Fruit fly (Drosophila melanogaster) whole organism, embryonic: ENCODE results near the gene Ptp10D.
A peak's percentile ranks its signal among the peaks of the same experiment; 100 is the strongest.

ENCODE experiments used
- BtbVII ChIP-seq: fragments of 200-800 bp; sonication (Bioruptor generic); optimal IDR thresholded peaks from 3 replicates; lab custom pipeline; 2017; ENCODE audit warnings: missing biosample characterization, mild to moderate bottlenecking, missing genetic modification characterization
- CG10959 ChIP-seq: fragments of 200-800 bp; sonication (Bioruptor generic); IDR thresholded peaks from 2 replicates; pipeline ENCODE4 v1.3.6; 2022; ENCODE audit warnings: missing biosample characterization, missing genetic modification characterization
- CG11695 ChIP-seq: fragments of 200-800 bp; sonication (Bioruptor generic); IDR thresholded peaks from 3 replicates; pipeline ENCODE4 v1.3.6; 2022; ENCODE audit warnings: missing biosample characterization, missing genetic modification characterization
- CG12071 ChIP-seq: fragments of 200-800 bp; sonication (Bioruptor generic); optimal IDR thresholded peaks from 3 replicates; lab custom pipeline; 2018; ENCODE audit warnings: missing biosample characterization, mild to moderate bottlenecking, missing genetic modification characterization
- CG13624 ChIP-seq: fragments of 200-800 bp; sonication (Bioruptor generic); optimal IDR thresholded peaks from 2 replicates; lab custom pipeline; 2016; ENCODE audit warnings: missing biosample characterization, missing genetic modification characterization
- CG15011 ChIP-seq: fragments of 200-800 bp; sonication (Bioruptor generic); optimal IDR thresholded peaks from 3 replicates; lab custom pipeline; 2018; ENCODE audit warnings: missing biosample characterization, mild to moderate bottlenecking, missing genetic modification characterization
- CG15514 ChIP-seq: fragments of 200-800 bp; sonication (Bioruptor generic); optimal IDR thresholded peaks from 3 replicates; lab custom pipeline; 2017; ENCODE audit warnings: missing biosample characterization, missing genetic modification characterization, mild to moderate bottlenecking, moderate library complexity, missing genetic modification reagents
- CG2199 ChIP-seq: fragments of 200-800 bp; sonication (Bioruptor generic); IDR thresholded peaks from 3 replicates; pipeline ENCODE4 v1.3.6; 2022; ENCODE audit warnings: missing biosample characterization, missing genetic modification characterization
- CG2889 ChIP-seq: fragments of 200-800 bp; sonication (Bioruptor generic); IDR thresholded peaks from 3 replicates; pipeline ENCODE4 v1.3.6; 2022; ENCODE audit warnings: missing biosample characterization, missing genetic modification characterization
- CG5953 ChIP-seq: fragments of 200-800 bp; sonication (Bioruptor generic); IDR thresholded peaks from 2 replicates; pipeline ENCODE4 v1.3.6; 2022; ENCODE audit warnings: missing biosample characterization, missing genetic modification characterization
- CG6813 ChIP-seq: fragments of 200-800 bp; sonication (Bioruptor generic); optimal IDR thresholded peaks from 2 replicates; lab custom pipeline; 2017; ENCODE audit warnings: missing biosample characterization, missing genetic modification characterization, mild to moderate bottlenecking, moderate library complexity, missing genetic modification reagents
- CG8290 ChIP-seq, 3 experiments: fragments of 200-800 bp; sonication (Bioruptor generic); optimal IDR thresholded peaks; 2 replicates each; lab custom pipeline; 2016 to 2019; ENCODE audit warnings: missing biosample characterization in 3 of 3, missing genetic modification characterization in 3 of 3, mild to moderate bottlenecking in 2 of 3, moderate library complexity in 1 of 3
- CG8478 ChIP-seq: fragments of >200 bp; optimal IDR thresholded peaks from 2 replicates; lab custom pipeline; 2018
- CG9876 ChIP-seq: fragments of 200-800 bp; sonication (Bioruptor generic); optimal IDR thresholded peaks from 2 replicates; lab custom pipeline; 2016; ENCODE audit warnings: missing biosample characterization, missing genetic modification characterization
- Deaf1 ChIP-seq: fragments of 200-800 bp; optimal IDR thresholded peaks from 3 replicates; lab custom pipeline; 2019; ENCODE audit warnings: missing biosample characterization, mild to moderate bottlenecking, missing genetic modification characterization, moderate library complexity
- Dp ChIP-seq: fragments of 200-800 bp; sonication (Bioruptor generic); optimal IDR thresholded peaks from 2 replicates; lab custom pipeline; 2018; ENCODE audit warnings: missing biosample characterization, mild to moderate bottlenecking, missing genetic modification characterization, moderate library complexity
- Ets65A ChIP-seq: fragments of 200-800 bp; sonication (Bioruptor generic); peaks from one replicate; lab custom pipeline; 2016; ENCODE audit warnings: missing biosample characterization, missing genetic modification characterization
- Lim3 ChIP-seq: fragments of 200-800 bp; sonication (Bioruptor generic); IDR thresholded peaks from 2 replicates; pipeline ENCODE4 v1.3.6; 2022; ENCODE audit warnings: missing biosample characterization, missing genetic modification characterization
- MESR4 ChIP-seq: fragments of 200-800 bp; sonication (Bioruptor generic); optimal IDR thresholded peaks from 2 replicates; lab custom pipeline; 2018; ENCODE audit warnings: missing biosample characterization, mild to moderate bottlenecking, missing genetic modification characterization, moderate library complexity
- Max ChIP-seq: fragments of 200-800 bp; sonication (Bioruptor generic); optimal IDR thresholded peaks from 2 replicates; lab custom pipeline; 2016; ENCODE audit warnings: missing biosample characterization, mild to moderate bottlenecking, missing genetic modification characterization
- Ssrp ChIP-seq: fragments of 200-800 bp; sonication (Bioruptor generic); optimal IDR thresholded peaks from 2 replicates; lab custom pipeline; 2018; ENCODE audit warnings: missing biosample characterization, mild to moderate bottlenecking, missing genetic modification characterization, moderate library complexity
- Trl ChIP-seq, 3 experiments: fragments of >200 bp in 2 of 3; fragments of 200-800 bp in 1 of 3; sonication (Bioruptor generic) in 1 of 3; optimal IDR thresholded peaks; 2 replicates in 1 of 3; 3 replicates in 2 of 3; lab custom pipeline; 2016 to 2017; ENCODE audit warnings: missing biosample characterization in 1 of 3, missing genetic modification characterization in 1 of 3
- bbx ChIP-seq: fragments of 200-800 bp; sonication (Bioruptor generic); IDR thresholded peaks from 2 replicates; pipeline ENCODE4 v1.3.6; 2022; ENCODE audit warnings: missing biosample characterization, missing genetic modification characterization; ENCODE audit not compliant: partially characterized antibody
- cg ChIP-seq: fragments of 200-800 bp; sonication (Bioruptor generic); optimal IDR thresholded peaks from 3 replicates; lab custom pipeline; 2019; ENCODE audit warnings: missing biosample characterization, mild to moderate bottlenecking, missing genetic modification characterization, moderate library complexity
- crol ChIP-seq: fragments of 200-800 bp; sonication (Bioruptor generic); IDR thresholded peaks from 2 replicates; pipeline ENCODE4 v1.3.6; 2022; ENCODE audit warnings: missing biosample characterization, missing genetic modification characterization
- grau ChIP-seq: fragments of 200-800 bp; optimal IDR thresholded peaks from 3 replicates; lab custom pipeline; 2019; ENCODE audit warnings: missing biosample characterization, mild to moderate bottlenecking, missing genetic modification characterization, moderate library complexity
- hkb ChIP-seq, 2 experiments: fragments of 200-800 bp in 1 of 2; fragments of >200 bp in 1 of 2; sonication (Bioruptor generic) in 1 of 2; IDR thresholded peaks in 1 of 2; optimal IDR thresholded peaks in 1 of 2; 2 replicates each; pipeline versions ENCODE4 v1.3.6 to Lab custom; 2017 to 2022; ENCODE audit warnings: missing biosample characterization in 1 of 2, missing genetic modification characterization in 1 of 2
- lbe ChIP-seq: fragments of 200-800 bp; sonication (Bioruptor generic); optimal IDR thresholded peaks from 2 replicates; lab custom pipeline; 2016; ENCODE audit warnings: missing biosample characterization, mild to moderate bottlenecking, missing genetic modification characterization
- pb ChIP-seq: fragments of 200-800 bp; sonication (Bioruptor generic); optimal IDR thresholded peaks from 3 replicates; lab custom pipeline; 2016; ENCODE audit warnings: missing biosample characterization, missing genetic modification characterization
- pfk ChIP-seq: fragments of 200-800 bp; sonication (Bioruptor generic); optimal IDR thresholded peaks from 2 replicates; lab custom pipeline; 2018; ENCODE audit warnings: missing biosample characterization, mild to moderate bottlenecking, missing genetic modification characterization, moderate library complexity
- psq ChIP-seq: fragments of 200-800 bp; sonication (Bioruptor generic); optimal IDR thresholded peaks from 2 replicates; lab custom pipeline; 2017; ENCODE audit warnings: missing biosample characterization, missing genetic modification characterization
- sens ChIP-seq: fragments of 200-800 bp; sonication (Bioruptor generic); peaks from one replicate; lab custom pipeline; 2016; ENCODE audit warnings: missing biosample characterization, missing genetic modification characterization
- sna ChIP-seq: fragments of 200-800 bp; sonication (Bioruptor generic); IDR thresholded peaks from 2 replicates; pipeline ENCODE4 v1.3.6; 2022; ENCODE audit warnings: missing biosample characterization, missing genetic modification characterization; ENCODE audit not compliant: partially characterized antibody
- so ChIP-seq: fragments of 200-800 bp; sonication (Bioruptor generic); IDR thresholded peaks from 3 replicates; pipeline ENCODE4 v1.3.6; 2022; ENCODE audit warnings: missing biosample characterization, missing genetic modification characterization
- sug ChIP-seq: fragments of 200-800 bp; optimal IDR thresholded peaks from 2 replicates; lab custom pipeline; 2019; ENCODE audit warnings: missing biosample characterization, mild to moderate bottlenecking, missing genetic modification characterization, moderate library complexity
- tll ChIP-seq, 2 experiments: fragments of 200-800 bp in 1 of 2; fragments of >200 bp in 1 of 2; sonication (Bioruptor generic) in 1 of 2; optimal IDR thresholded peaks; 2 replicates each; lab custom pipeline; 2017 to 2019; ENCODE audit warnings: missing biosample characterization in 2 of 2, missing genetic modification characterization in 2 of 2, mild to moderate bottlenecking in 1 of 2, moderate library complexity in 1 of 2
- z ChIP-seq: fragments of 200-800 bp; sonication (Bioruptor generic); IDR thresholded peaks from 3 replicates; pipeline ENCODE4 v1.3.6; 2022; ENCODE audit warnings: missing biosample characterization, missing genetic modification characterization

Ptp10D gene

dm6 chrX:11694959-11695882 is 73.4 kb downstream of the Ptp10D start, which contains the start of gene PhKgamma (continued):
- TF ChIP-seq CG15011 (GFP tag; lab: Kevin White, UChicago) (no peak), crol (no peak), BtbVII (GFP tag; lab: Kevin White, UChicago) (no peak), MESR4 (GFP tag; lab: Kevin White, UChicago) (peak; percentile 92), CG15514 (GFP tag; lab: Kevin White, UChicago) (peak; percentile 92), psq (GFP tag; lab: Kevin White, UChicago) (no peak), CG10959 (no peak), Lim3 (no peak), z (no peak), pb (GFP tag; lab: Kevin White, UChicago) (no peak)

dm6 chrX:11695883-11696211 is 74.0 kb downstream of the Ptp10D start:
- TF ChIP-seq z (no peak), CG2199 (0 out of 3 replicates have a peak, but pooled peaks have one; percentile 54), Dp (GFP tag; lab: Kevin White, UChicago) (no peak), tll (GFP tag; optimal IDR thresholded peaks at IDR 0.05; lab: Kevin White, UChicago) (peak in 1 of 2 experiments; percentile 4), pfk (peak; percentile 92), Deaf1 (peak; percentile 88), hkb (optimal IDR thresholded peaks at IDR 0.05; lab: Kevin White, UChicago) (no peak), hkb (GFP tag; IDR thresholded peaks at IDR 0.05; lab: Robert Waterston, UW) (0 out of 2 replicates have a peak, but pooled peaks have one; percentile 12), sens (peak; percentile 44), Trl (optimal IDR thresholded peaks at IDR 0.05; lab: Kevin White, UChicago) (peak in 1 of 2 experiments; percentile 18), Trl (GFP tag; optimal IDR thresholded peaks at IDR 0.05; lab: Kevin White, UChicago) (no peak), CG6813 (GFP tag; lab: Kevin White, UChicago) (no peak), bbx (GFP tag; lab: Robert Waterston, UW) (0 out of 2 replicates have a peak, but pooled peaks have one; percentile 16)

- no peak for TF ChIP-seq grau
- TF ChIP-seq CG8478 = peak; percentile 64
- TF ChIP-seq CG13624 = no peak
- 0 out of 2 replicates have a peak, but pooled peaks have one; percentile 16 for TF ChIP-seq sna
- peak; percentile 45 for TF ChIP-seq Ets65A (GFP tag; lab: Kevin White, UChicago)
Observed at dm6 chrX:11700765-11701164, 79.0 kb downstream of the Ptp10D start.

- TF ChIP-seq CG9876 = no peak
- peak; percentile 55 for TF ChIP-seq lbe
- no peak for TF ChIP-seq so (GFP tag; lab: Robert Waterston, UW)
- TF ChIP-seq CG11695 (GFP tag; lab: Robert Waterston, UW) = no peak
- peak; percentile 6 for TF ChIP-seq cg (GFP tag; lab: Kevin White, UChicago)
- no peak for TF ChIP-seq CG2889 (GFP tag; lab: Robert Waterston, UW)
- peak; percentile 13 for TF ChIP-seq sug (tag; lab: Kevin White, UChicago)
- TF ChIP-seq CG8290 (GFP tag; optimal IDR thresholded peaks at IDR 0.05; lab: Kevin White, UChicago) = no peak
- TF ChIP-seq CG8290 (tag; optimal IDR thresholded peaks at IDR 0.05; lab: Kevin White, UChicago) = no peak
- TF ChIP-seq Deaf1 = peak; percentile 57
- no peak for TF ChIP-seq CG12071 (GFP tag; lab: Kevin White, UChicago)
- no peak for TF ChIP-seq Ssrp (tag; lab: Kevin White, UChicago)
- no peak for TF ChIP-seq Max (GFP tag; lab: Kevin White, UChicago)
- no peak for TF ChIP-seq CG5953 (GFP tag; lab: Robert Waterston, UW)
Observed at dm6 chrX:11704929-11705612, 83.3 kb downstream of the Ptp10D start, which contains the start of gene CG2444. Gene CG2444, minus strand, starts transcription at chrX:11705300.
